Fruit fly (Drosophila melanogaster): Measurements from ENCODE around the gene Rab11.

Gene Rab11

DNA sequence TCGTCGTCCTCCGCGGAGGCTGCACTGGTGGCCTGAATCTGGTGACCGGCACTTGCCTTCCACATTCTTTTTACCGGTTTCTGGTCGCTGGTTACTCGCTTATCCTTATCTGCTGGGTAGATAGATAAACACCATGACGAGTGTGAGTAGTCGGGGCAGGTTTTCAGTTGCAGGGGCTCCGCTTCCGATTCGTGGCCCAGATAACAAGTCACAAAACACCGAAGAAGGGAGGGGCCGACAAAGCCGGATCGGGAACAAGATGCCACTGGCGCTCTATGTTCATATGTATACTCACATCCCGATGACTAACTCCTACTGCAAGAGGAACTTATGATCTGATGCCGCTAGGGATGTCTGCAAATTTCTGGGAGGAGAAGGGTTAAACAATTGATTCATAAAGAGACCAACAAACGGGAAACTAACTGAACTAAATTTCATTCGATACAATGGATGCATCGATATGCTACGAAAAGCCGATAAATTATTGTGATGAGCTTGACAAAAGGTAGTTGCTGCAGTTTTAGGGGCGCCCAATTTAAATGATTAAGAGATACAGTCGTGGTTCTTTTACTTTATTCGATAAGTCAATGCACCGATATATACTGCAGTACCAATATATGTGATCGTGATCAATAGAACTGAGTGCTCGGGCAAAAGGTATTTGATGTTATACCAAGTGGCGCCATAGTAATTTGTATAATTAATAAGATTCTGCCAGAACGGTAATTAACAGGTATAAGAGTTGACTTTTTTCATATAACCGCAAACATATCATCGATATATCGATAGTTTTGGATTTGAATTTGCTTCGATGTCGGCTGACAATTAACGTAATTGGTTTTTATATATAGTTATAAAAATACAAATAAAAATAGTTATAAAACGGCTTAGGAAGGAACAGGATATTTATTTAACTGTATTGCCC, 46.9 kb upstream of the Rab11 start, which contains the start of gene Cortactin (continued):
- no peak for TF ChIP-seq cad (GFP tag; optimal IDR thresholded peaks at IDR 0.05)
- no peak for TF ChIP-seq tin (GFP tag; optimal IDR thresholded peaks at IDR 0.05)
- no peak for TF ChIP-seq Atf-2 (GFP tag; optimal IDR thresholded peaks at IDR 0.05)
- no peak for TF ChIP-seq CG10462 (GFP tag; optimal IDR thresholded peaks at IDR 0.05)
- no peak for TF ChIP-seq crc (GFP tag; optimal IDR thresholded peaks at IDR 0.05)
- TF ChIP-seq Nf-YC (tag; optimal IDR thresholded peaks at IDR 0.05), result peak; percentile 58
- TF ChIP-seq CG6683 (GFP tag; optimal IDR thresholded peaks at IDR 0.05), result no peak
- TF ChIP-seq PHDP (tag; optimal IDR thresholded peaks at IDR 0.05), result no peak
- TF ChIP-seq Dref (GFP tag; IDR thresholded peaks at IDR 0.05), result peak; percentile 100
- TF ChIP-seq CG13287 (GFP tag; IDR thresholded peaks at IDR 0.05; ENCODE audit: partially characterized antibody), result peak; percentile 89; the same call in 1 of the 2 replicates
- TF ChIP-seq amos (GFP tag; IDR thresholded peaks at IDR 0.05; ENCODE audit: partially characterized antibody), result peak; percentile 95
- no peak for TF ChIP-seq pho (GFP tag; optimal IDR thresholded peaks at IDR 0.05)
- TF ChIP-seq tup (GFP tag; optimal IDR thresholded peaks at IDR 0.05), result no peak
- TF ChIP-seq jing (GFP tag; optimal IDR thresholded peaks at IDR 0.05), result no peak
- TF ChIP-seq CG1832 (GFP tag; optimal IDR thresholded peaks at IDR 0.05), result no peak
- no peak for TF ChIP-seq Six4 (GFP tag; optimal IDR thresholded peaks at IDR 0.05)
- peak; percentile 70 for TF ChIP-seq mld (GFP tag; IDR thresholded peaks at IDR 0.05; ENCODE audit: partially characterized antibody)
- TF ChIP-seq pzg (GFP tag; optimal IDR thresholded peaks at IDR 0.05), result peak; percentile 94
- TF ChIP-seq CG4328 (GFP tag; optimal IDR thresholded peaks at IDR 0.05), result no peak
- no peak for TF ChIP-seq CG8478 (optimal IDR thresholded peaks at IDR 0.05)
- peak; percentile 98 for TF ChIP-seq Neu2 (GFP tag; optimal IDR thresholded peaks at IDR 0.05; ENCODE audit: borderline replicate concordance)
- peak; percentile 39; the same call in 1 of the 3 replicates for TF ChIP-seq CG34422 (GFP tag; IDR thresholded peaks at IDR 0.05)
- no peak for TF ChIP-seq nerfin-1 (tag; optimal IDR thresholded peaks at IDR 0.05)
- peak; percentile 25; the same call in 1 of the 2 replicates for TF ChIP-seq CG3847 (GFP tag; IDR thresholded peaks at IDR 0.05)
- TF ChIP-seq sna (GFP tag; IDR thresholded peaks at IDR 0.05; ENCODE audit: partially characterized antibody), result peak; percentile 89
- no peak for TF ChIP-seq Fer3 (tag; optimal IDR thresholded peaks at IDR 0.05)
- no peak for TF ChIP-seq CG10979 (tag; optimal IDR thresholded peaks at IDR 0.05)
- TF ChIP-seq CG1602 (GFP tag; optimal IDR thresholded peaks at IDR 0.05), result no peak
- TF ChIP-seq CG11504 (tag; optimal IDR thresholded peaks at IDR 0.05), result no peak
- peak; percentile 88 for TF ChIP-seq CG34224 (GFP tag; IDR thresholded peaks at IDR 0.05; ENCODE audit: partially characterized antibody)
- TF ChIP-seq pita (GFP tag; optimal IDR thresholded peaks at IDR 0.05), result no peak
- TF ChIP-seq CG14441 (GFP tag; IDR thresholded peaks at IDR 0.05), result no peak
- no peak for TF ChIP-seq odd (GFP tag; optimal IDR thresholded peaks at IDR 0.05)
- TF ChIP-seq Asciz (GFP tag; optimal IDR thresholded peaks at IDR 0.05), result no peak
- TF ChIP-seq CG1529 (GFP tag; optimal IDR thresholded peaks at IDR 0.05), result no peak
- TF ChIP-seq CG3065 (GFP tag; optimal IDR thresholded peaks at IDR 0.05), result no peak
- TF ChIP-seq Rfx (GFP tag; IDR thresholded peaks at IDR 0.05), result peak; percentile 42; the same call in 1 of the 2 replicates
- TF ChIP-seq CG4360 (GFP tag; IDR thresholded peaks at IDR 0.05), result no peak
- TF ChIP-seq NFAT (GFP tag; IDR thresholded peaks at IDR 0.05), result peak; percentile 40; the same call in 1 of the 2 replicates
- no peak for TF ChIP-seq Aef1 (GFP tag; IDR thresholded peaks at IDR 0.05)
- peak; percentile 34 for TF ChIP-seq CG17912 (GFP tag; optimal IDR thresholded peaks at IDR 0.05)
- peak; percentile 77 for TF ChIP-seq kni (GFP tag; optimal IDR thresholded peaks at IDR 0.05)
- TF ChIP-seq CG16813 (GFP tag; IDR thresholded peaks at IDR 0.05; ENCODE audit: partially characterized antibody), result peak; percentile 92
- TF ChIP-seq B-H2 (GFP tag; optimal IDR thresholded peaks at IDR 0.05), result peak; percentile 48
- TF ChIP-seq CG9817 (tag; optimal IDR thresholded peaks at IDR 0.05), result no peak
- TF ChIP-seq HHEX (GFP tag; optimal IDR thresholded peaks at IDR 0.05), result no peak
- TF ChIP-seq Blimp-1 (GFP tag; optimal IDR thresholded peaks at IDR 0.05), result no peak
- TF ChIP-seq Doc3 (GFP tag; IDR thresholded peaks at IDR 0.05; ENCODE audit: partially characterized antibody), result peak; percentile 93

Data from whole organism, embryonic.